Worm (Caenorhabditis elegans) whole organism, L1 larva: ENCODE measurements around the gene Y38H8A.4.

Source experiments
- ceh-82 ChIP-seq, 3 experiments: fragments of 150-350 bp in 1 of 3; sonication (generic microtip) in 2 of 3; optimal IDR thresholded peaks; 2 replicates each; lab custom pipeline; 2014 to 2017; ENCODE audit warnings: missing biosample characterization in 3 of 3, missing genetic modification characterization in 3 of 3
- dpl-1 ChIP-seq, 3 experiments: fragments of 150-350 bp in 2 of 3; sonication (generic microtip) in 1 of 3; optimal IDR thresholded peaks; 2 replicates each; lab custom pipeline; 2014 to 2017; ENCODE audit warnings: missing biosample characterization in 3 of 3, missing genetic modification characterization in 3 of 3, missing genetic modification reagents in 3 of 3
- nhr-85 ChIP-seq: sonication (generic microtip); peaks from one replicate; lab custom pipeline; 2016; ENCODE audit warnings: missing genetic modification characterization, inconsistent platforms, missing compliant biosample characterization
- unc-62 ChIP-seq: fragments of 150-350 bp; optimal IDR thresholded peaks from 2 replicates; lab custom pipeline; 2014; ENCODE audit warnings: missing biosample characterization, missing genetic modification reagents, missing genetic modification characterization

- TF ChIP-seq ceh-82 (tag; optimal IDR thresholded peaks at IDR 0.05; lab: Kevin White, UChicago) (no peak), nhr-85 (tag; lab: Kevin White, UChicago) (no peak), unc-62 (GFP tag; lab: Kevin White, UChicago) (no peak), dpl-1 (GFP tag; optimal IDR thresholded peaks at IDR 0.05; lab: Kevin White, UChicago) (no peak)
Measured at ce11 chrIV:13492271-13492670, 20.1 kb upstream of the Y38H8A.4 start, which contains the start of gene Y45F10A.7.
